Fruit fly (Drosophila melanogaster): ENCODE data around the gene CG15373.
A peak's percentile ranks its signal among the peaks of the same experiment; 100 is the strongest.

Gene CG15373

DNA sequence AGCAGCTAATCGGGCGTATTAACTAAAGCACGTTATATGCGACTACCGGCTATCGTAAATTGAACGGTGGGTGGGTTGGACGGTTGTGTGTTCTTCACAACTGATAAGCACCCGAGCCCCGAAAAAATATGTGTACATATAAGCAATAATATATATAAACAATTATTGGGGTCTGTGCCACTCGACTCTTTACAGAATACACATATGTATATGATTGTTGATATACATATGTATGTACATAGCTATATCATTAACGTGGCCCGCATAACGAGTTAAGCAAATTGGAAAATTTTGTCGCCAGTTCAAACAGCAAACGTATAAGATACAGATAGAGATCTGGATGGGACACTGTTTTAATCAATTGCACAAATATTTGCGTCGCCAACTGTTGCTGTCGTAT is 38.9 kb downstream of the CG15373 start:
- TF ChIP-seq br (GFP tag; optimal IDR thresholded peaks at IDR 0.05) (no peak), Rel (GFP tag; optimal IDR thresholded peaks at IDR 0.05) (no peak), Rel (tag; optimal IDR thresholded peaks at IDR 0.05) (peak; percentile 92), dsf (GFP tag; optimal IDR thresholded peaks at IDR 0.05; ENCODE audit: borderline replicate concordance) (no peak), fru (GFP tag; optimal IDR thresholded peaks at IDR 0.05) (no peak), lola (GFP tag; optimal IDR thresholded peaks at IDR 0.05) (no peak), dmrt93B (GFP tag; optimal IDR thresholded peaks at IDR 0.05) (no peak)

DNA sequence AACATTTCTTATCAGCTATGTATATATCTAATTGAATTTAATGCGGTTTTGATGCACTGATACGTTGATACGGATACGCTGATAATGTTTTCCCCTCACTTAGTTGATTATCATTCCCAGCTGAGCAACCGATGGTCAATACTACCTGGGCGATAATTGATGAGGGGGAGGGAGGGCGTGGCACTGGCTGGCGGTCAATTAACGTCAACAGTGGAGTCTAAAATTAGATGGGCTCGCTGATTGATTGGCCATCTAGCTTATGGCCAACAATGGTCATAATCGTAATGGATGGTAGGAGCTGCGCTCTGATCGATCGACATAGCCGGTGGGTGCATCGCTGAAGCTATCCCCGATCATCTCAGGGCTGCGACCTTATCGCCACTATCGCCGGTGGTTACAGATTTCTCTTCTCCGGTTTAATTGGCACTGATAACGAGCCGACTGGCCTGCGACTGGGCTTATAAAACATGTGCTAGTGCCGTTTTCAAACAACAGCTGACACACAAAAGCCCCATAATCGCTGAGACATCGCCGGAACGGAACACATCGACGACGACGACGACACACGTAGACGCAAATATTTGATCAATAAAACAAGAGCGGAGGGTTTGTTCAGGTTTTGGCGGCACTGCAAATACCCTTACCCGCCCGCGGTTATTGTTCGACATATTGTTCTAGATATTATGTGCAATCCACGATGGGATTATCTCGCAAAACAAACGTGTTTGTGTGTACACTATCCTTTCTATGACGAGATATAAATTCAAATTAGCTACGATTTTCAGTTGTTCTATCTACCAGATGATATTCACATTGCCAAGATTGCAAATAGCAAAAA is 40.0 kb downstream of the CG15373 start:
- TF ChIP-seq sv (GFP tag; optimal IDR thresholded peaks at IDR 0.05) (no peak), tai (GFP tag; optimal IDR thresholded peaks at IDR 0.05) (no peak), Jra (GFP tag; optimal IDR thresholded peaks at IDR 0.05) (no peak), br (GFP tag; optimal IDR thresholded peaks at IDR 0.05) (no peak), fru (GFP tag; optimal IDR thresholded peaks at IDR 0.05) (no peak), Hr83 (GFP tag; optimal IDR thresholded peaks at IDR 0.05; ENCODE audit: poor library complexity, severe bottlenecking) (peak; percentile 38), Abd-B (GFP tag; optimal IDR thresholded peaks at IDR 0.05) (no peak), Vsx2 (GFP tag; optimal IDR thresholded peaks at IDR 0.05; ENCODE audit: partially characterized antibody) (no peak), rgr (GFP tag; optimal IDR thresholded peaks at IDR 0.05) (peak; percentile 13), Rel (GFP tag; optimal IDR thresholded peaks at IDR 0.05) (no peak), Rel (tag; optimal IDR thresholded peaks at IDR 0.05) (no peak)

DNA sequence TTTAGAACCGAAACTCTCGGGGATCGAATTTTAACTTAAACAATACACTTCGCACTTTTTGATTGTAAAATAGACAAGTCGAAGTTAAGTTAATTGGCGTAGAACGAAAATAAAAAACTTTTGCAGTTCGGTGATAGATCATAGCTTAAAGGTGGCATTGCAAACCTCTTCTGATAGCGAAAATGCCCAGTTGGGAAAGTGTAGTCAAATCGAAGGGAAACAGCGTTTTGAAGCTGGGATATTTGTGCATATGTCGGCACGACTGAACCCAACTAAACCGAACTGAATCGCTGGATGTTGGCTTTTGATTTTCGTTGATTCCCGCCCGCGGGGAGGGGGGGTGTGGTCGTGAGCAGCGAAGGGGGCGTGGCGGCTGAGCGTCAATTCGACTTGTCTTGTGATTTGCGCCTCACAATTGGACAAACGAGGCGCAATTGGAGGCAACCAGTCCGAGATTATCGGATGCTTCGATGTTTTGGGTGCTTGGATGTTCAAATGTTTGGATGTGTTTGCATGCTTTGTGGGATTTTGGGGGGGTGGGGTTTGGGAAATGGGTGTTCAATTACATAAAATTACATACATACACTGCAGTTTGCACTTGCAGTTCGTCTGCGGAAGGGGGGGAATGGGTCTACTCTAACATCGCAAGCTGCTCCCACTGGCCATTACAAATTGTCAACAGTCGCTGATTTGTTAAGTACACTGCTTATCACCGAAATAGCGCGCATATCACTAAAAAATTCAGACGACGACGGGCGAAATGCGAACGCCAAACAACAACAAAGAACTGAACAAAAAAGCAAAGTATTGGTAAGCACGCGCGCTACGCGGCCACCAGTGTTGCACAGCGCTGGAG is 41.1 kb downstream of the CG15373 start:
- TF ChIP-seq h (GFP tag; optimal IDR thresholded peaks at IDR 0.05): no peak
- peak; percentile 61 for TF ChIP-seq Hr83 (GFP tag; optimal IDR thresholded peaks at IDR 0.05; ENCODE audit: poor library complexity, severe bottlenecking)
- no peak for TF ChIP-seq Rel (GFP tag; optimal IDR thresholded peaks at IDR 0.05)
- peak; percentile 70 for TF ChIP-seq Rel (tag; optimal IDR thresholded peaks at IDR 0.05)

DNA sequence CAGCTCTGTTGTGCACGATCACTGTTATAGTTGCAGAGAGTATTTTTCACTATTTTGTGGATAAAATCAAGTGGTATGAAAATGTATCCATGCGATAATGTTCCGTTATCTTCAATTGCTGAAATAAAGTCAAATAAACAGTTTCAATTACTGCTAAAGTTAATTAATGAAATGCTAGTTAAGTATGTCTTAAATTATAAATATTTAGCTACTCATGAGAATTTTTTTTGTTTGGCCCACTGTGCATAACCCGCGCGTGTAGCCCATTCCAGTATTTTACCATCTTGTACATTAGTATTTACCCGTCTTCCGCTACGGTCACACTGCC is 41.6 kb downstream of the CG15373 start, which contains the start of gene Ada3:
Gene Ada3 (plus strand): TSS at position 292 of the 328 bp plus-strand sequence.
- TF ChIP-seq Vsx2 (GFP tag; optimal IDR thresholded peaks at IDR 0.05; ENCODE audit: partially characterized antibody): no peak
- TF ChIP-seq Hr83 (GFP tag; optimal IDR thresholded peaks at IDR 0.05; ENCODE audit: poor library complexity, severe bottlenecking): no peak
- TF ChIP-seq jim (GFP tag; optimal IDR thresholded peaks at IDR 0.05): no peak
- TF ChIP-seq sv (GFP tag; optimal IDR thresholded peaks at IDR 0.05): peak; percentile 86
- peak; percentile 63 for TF ChIP-seq CG32264 (GFP tag; optimal IDR thresholded peaks at IDR 0.05)
- TF ChIP-seq brk (GFP tag; optimal IDR thresholded peaks at IDR 0.05): no peak
- peak; percentile 54 for TF ChIP-seq dsf (GFP tag; optimal IDR thresholded peaks at IDR 0.05; ENCODE audit: borderline replicate concordance)
- no peak for TF ChIP-seq tai (GFP tag; optimal IDR thresholded peaks at IDR 0.05)
- peak; percentile 65 for TF ChIP-seq dmrt93B (GFP tag; optimal IDR thresholded peaks at IDR 0.05)
- no peak for TF ChIP-seq Dfd (GFP tag; optimal IDR thresholded peaks at IDR 0.05)
- peak; percentile 83 for TF ChIP-seq rgr (GFP tag; optimal IDR thresholded peaks at IDR 0.05)
- TF ChIP-seq pan (optimal IDR thresholded peaks at IDR 0.05): no peak
- peak; percentile 79 for TF ChIP-seq br (GFP tag; optimal IDR thresholded peaks at IDR 0.05)
- peak; percentile 76 for TF ChIP-seq CG9705 (GFP tag; optimal IDR thresholded peaks at IDR 0.05)
- peak; percentile 90 for TF ChIP-seq h (GFP tag; optimal IDR thresholded peaks at IDR 0.05)
- no peak for TF ChIP-seq lola (GFP tag; optimal IDR thresholded peaks at IDR 0.05)
- TF ChIP-seq N (GFP tag; optimal IDR thresholded peaks at IDR 0.05): no peak
- TF ChIP-seq dl (GFP tag; optimal IDR thresholded peaks at IDR 0.05; ENCODE audit: insufficient read depth in 1 of 2, partially characterized antibody in 2 of 2): no peak
- TF ChIP-seq Hr78 (GFP tag; optimal IDR thresholded peaks at IDR 0.05): no peak
- TF ChIP-seq Sp1 (GFP tag; optimal IDR thresholded peaks at IDR 0.05): peak; percentile 76
- peak; percentile 83 for TF ChIP-seq woc (GFP tag; optimal IDR thresholded peaks at IDR 0.05)
- peak; percentile 86 for TF ChIP-seq HLH106 (tag; optimal IDR thresholded peaks at IDR 0.05)
- TF ChIP-seq Mio (GFP tag; optimal IDR thresholded peaks at IDR 0.05): no peak
- peak in 1 of 2 experiments; percentile 88 for TF ChIP-seq foxo (GFP tag; optimal IDR thresholded peaks at IDR 0.05)
- peak; percentile 60 for TF ChIP-seq GATAd (GFP tag; optimal IDR thresholded peaks at IDR 0.05)
- TF ChIP-seq Jra (GFP tag; optimal IDR thresholded peaks at IDR 0.05): peak; percentile 80
- no peak for TF ChIP-seq usp (GFP tag; optimal IDR thresholded peaks at IDR 0.05)
- no peak for TF ChIP-seq Rel (GFP tag; optimal IDR thresholded peaks at IDR 0.05)
- TF ChIP-seq Rel (tag; optimal IDR thresholded peaks at IDR 0.05): peak; percentile 56
- peak; percentile 70 for TF ChIP-seq psq (GFP tag; optimal IDR thresholded peaks at IDR 0.05)
- peak; percentile 83 for TF ChIP-seq ey (GFP tag; optimal IDR thresholded peaks at IDR 0.05)
- peak; percentile 85 for TF ChIP-seq Hnf4 (GFP tag; optimal IDR thresholded peaks at IDR 0.05)
- TF ChIP-seq Myc (optimal IDR thresholded peaks at IDR 0.05): peak; percentile 15
- peak; percentile 85 for TF ChIP-seq fru (GFP tag; optimal IDR thresholded peaks at IDR 0.05)
- no peak for TF ChIP-seq Abd-B (GFP tag; optimal IDR thresholded peaks at IDR 0.05)
- TF ChIP-seq Dif (GFP tag; optimal IDR thresholded peaks at IDR 0.05; ENCODE audit: partially characterized antibody): no peak
- no peak for TF ChIP-seq CrebA (GFP tag; optimal IDR thresholded peaks at IDR 0.05; ENCODE audit: borderline replicate concordance)
- peak; percentile 5 for TF ChIP-seq sage (GFP tag; optimal IDR thresholded peaks at IDR 0.05)

Data from whole organism, wandering third instar larva.